Fruit fly (Drosophila melanogaster): ENCODE results near the gene CG43999.

The CG43999 gene

dm6 chr3R:23922502-23923350, 6.1 kb downstream of the CG43999 start, which contains the start of the genes sba and CG31141:
Gene sba, minus strand, starts transcription at chr3R:23922973.
Gene CG31141, plus strand, starts transcription at chr3R:23923300.
- no peak for TF ChIP-seq fd85E (GFP tag; optimal IDR thresholded peaks at IDR 0.05)
- peak; percentile 25 for TF ChIP-seq esn (GFP tag; optimal IDR thresholded peaks at IDR 0.05)
- TF ChIP-seq Hr4 (GFP tag; optimal IDR thresholded peaks at IDR 0.05) = no peak
- TF ChIP-seq ss (GFP tag; optimal IDR thresholded peaks at IDR 0.05) = no peak
- TF ChIP-seq topi (GFP tag; optimal IDR thresholded peaks at IDR 0.05) = peak; percentile 5
- TF ChIP-seq vri (GFP tag; optimal IDR thresholded peaks at IDR 0.05) = peak; percentile 65
- TF ChIP-seq CG8319 (GFP tag; optimal IDR thresholded peaks at IDR 0.05) = no peak
- no peak for TF ChIP-seq fkh (GFP tag; optimal IDR thresholded peaks at IDR 0.05)
- peak; percentile 79 for TF ChIP-seq CG6854 (GFP tag; optimal IDR thresholded peaks at IDR 0.05)
- TF ChIP-seq Lpt (GFP tag; optimal IDR thresholded peaks at IDR 0.05) = peak; percentile 30
- peak; percentile 20 for TF ChIP-seq Eip75B (GFP tag; optimal IDR thresholded peaks at IDR 0.05)
- TF ChIP-seq pdm3 (GFP tag; optimal IDR thresholded peaks at IDR 0.05) = no peak
- TF ChIP-seq Smox (GFP tag; optimal IDR thresholded peaks at IDR 0.05) = no peak
- no peak for TF ChIP-seq CG6163 (GFP tag; IDR thresholded peaks at IDR 0.05)
- TF ChIP-seq CG16779 (tag; optimal IDR thresholded peaks at IDR 0.05) = no peak
- TF ChIP-seq CG9139 (GFP tag; optimal IDR thresholded peaks at IDR 0.05) = no peak
- no peak; the same call in 2 of the 3 replicates for TF ChIP-seq eg (GFP tag; IDR thresholded peaks at IDR 0.05)
- no peak for TF ChIP-seq salr (GFP tag; optimal IDR thresholded peaks at IDR 0.05)
- no peak for TF ChIP-seq cyc (GFP tag; optimal IDR thresholded peaks at IDR 0.05)
- peak; percentile 42 for TF ChIP-seq CG15336 (GFP tag; IDR thresholded peaks at IDR 0.05)
- peak; percentile 39 for TF ChIP-seq Sox14 (GFP tag; optimal IDR thresholded peaks at IDR 0.05)
- TF ChIP-seq CG1621 (tag; optimal IDR thresholded peaks at IDR 0.05) = no peak
- TF ChIP-seq CG3032 (tag; optimal IDR thresholded peaks at IDR 0.05) = peak; percentile 13
- TF ChIP-seq spab (GFP tag; optimal IDR thresholded peaks at IDR 0.05) = no peak
- no peak for TF ChIP-seq dac (GFP tag; optimal IDR thresholded peaks at IDR 0.05)
- TF ChIP-seq CG10631 (GFP tag; optimal IDR thresholded peaks at IDR 0.05) = no peak
- peak; percentile 67 for TF ChIP-seq Eip78C (GFP tag)
- peak; percentile 26 for TF ChIP-seq dsx (GFP tag; optimal IDR thresholded peaks at IDR 0.05; ENCODE audit: poor library complexity, severe bottlenecking)
- TF ChIP-seq achi (GFP tag; optimal IDR thresholded peaks at IDR 0.05) = no peak
- TF ChIP-seq CG11902 (GFP tag; optimal IDR thresholded peaks at IDR 0.05) = no peak
- TF ChIP-seq Hr39 (GFP tag; optimal IDR thresholded peaks at IDR 0.05) = no peak
- TF ChIP-seq Sox102F (GFP tag; optimal IDR thresholded peaks at IDR 0.05) = no peak
- no peak for TF ChIP-seq CG6276 (GFP tag; optimal IDR thresholded peaks at IDR 0.05)
- no peak for TF ChIP-seq CG8119 (GFP tag; IDR thresholded peaks at IDR 0.05)

dm6 chr3R:23921701-23922501, 6.9 kb downstream of the CG43999 start:
- no peak for TF ChIP-seq Lpt (GFP tag; optimal IDR thresholded peaks at IDR 0.05)
- peak; percentile 16 for TF ChIP-seq vri (GFP tag; optimal IDR thresholded peaks at IDR 0.05)
- no peak for TF ChIP-seq fd85E (GFP tag; optimal IDR thresholded peaks at IDR 0.05)
- TF ChIP-seq CG11294 (GFP tag; IDR thresholded peaks at IDR 0.05) = 0 out of 2 replicates have a peak, but pooled peaks have one; percentile 60
- TF ChIP-seq Met (GFP tag; optimal IDR thresholded peaks at IDR 0.05) = peak; percentile 9
- no peak for TF ChIP-seq cyc (GFP tag; optimal IDR thresholded peaks at IDR 0.05)
- TF ChIP-seq CG8319 (GFP tag; optimal IDR thresholded peaks at IDR 0.05) = no peak
- TF ChIP-seq Hr39 (GFP tag; optimal IDR thresholded peaks at IDR 0.05) = no peak
- TF ChIP-seq dac (GFP tag; optimal IDR thresholded peaks at IDR 0.05) = peak; percentile 41
- no peak for TF ChIP-seq Sox14 (GFP tag; optimal IDR thresholded peaks at IDR 0.05)
- TF ChIP-seq spab (GFP tag; optimal IDR thresholded peaks at IDR 0.05) = no peak
- TF ChIP-seq svp (GFP tag) = peak; percentile 73
- TF ChIP-seq CG8632 (GFP tag; optimal IDR thresholded peaks at IDR 0.05) = peak; percentile 30
- TF ChIP-seq CG8119 (GFP tag; IDR thresholded peaks at IDR 0.05) = peak; percentile 67
- TF ChIP-seq CG16779 (tag; optimal IDR thresholded peaks at IDR 0.05) = no peak
- peak; percentile 82 for TF ChIP-seq CG15336 (GFP tag; IDR thresholded peaks at IDR 0.05)
- no peak for TF ChIP-seq CG9139 (GFP tag; optimal IDR thresholded peaks at IDR 0.05)
- TF ChIP-seq topi (GFP tag; optimal IDR thresholded peaks at IDR 0.05) = no peak
- TF ChIP-seq pdm3 (GFP tag; optimal IDR thresholded peaks at IDR 0.05) = peak; percentile 31
- TF ChIP-seq fkh (GFP tag; optimal IDR thresholded peaks at IDR 0.05) = peak; percentile 92
- TF ChIP-seq Gug (GFP tag; IDR thresholded peaks at IDR 0.05) = peak; percentile 71
- TF ChIP-seq Eip78C (GFP tag) = peak; percentile 92
- peak; percentile 47 for TF ChIP-seq CG3032 (tag; optimal IDR thresholded peaks at IDR 0.05)
- no peak for TF ChIP-seq Sox15 (GFP tag; optimal IDR thresholded peaks at IDR 0.05)
- TF ChIP-seq OdsH (GFP tag; optimal IDR thresholded peaks at IDR 0.05) = peak; percentile 68
- TF ChIP-seq CG7368 (GFP tag; optimal IDR thresholded peaks at IDR 0.05) = peak; percentile 47
- no peak for TF ChIP-seq CG6276 (GFP tag; optimal IDR thresholded peaks at IDR 0.05)
- no peak for TF ChIP-seq Smox (GFP tag; optimal IDR thresholded peaks at IDR 0.05)
- no peak for TF ChIP-seq esn (GFP tag; optimal IDR thresholded peaks at IDR 0.05)
- TF ChIP-seq CG4318 (GFP tag; optimal IDR thresholded peaks at IDR 0.05) = no peak
- TF ChIP-seq dsx (GFP tag; optimal IDR thresholded peaks at IDR 0.05; ENCODE audit: poor library complexity, severe bottlenecking) = no peak
- no peak for TF ChIP-seq Eip93F (GFP tag; optimal IDR thresholded peaks at IDR 0.05)
